Fruit fly (Drosophila melanogaster): ENCODE measurements around the gene CG15641.

- TF ChIP-seq gl (tag; optimal IDR thresholded peaks at IDR 0.05) (no peak), CG14655 (GFP tag; optimal IDR thresholded peaks at IDR 0.05) (no peak), CG34367 (tag; optimal IDR thresholded peaks at IDR 0.05) (no peak), CG8301 (tag; optimal IDR thresholded peaks at IDR 0.05) (no peak)
Observed at dm6 chrX:15443502-15443901, 24.2 kb upstream of the CG15641 start.
